Fruit fly (Drosophila melanogaster) whole organism, prepupa: Measurements from ENCODE around the gene Tps1.

ENCODE experiments used
- Blimp-1 ChIP-seq: fragments of 200-800 bp; sonication (Bioruptor generic); optimal IDR thresholded peaks from 3 replicates; lab custom pipeline; 2017; ENCODE audit warnings: missing biosample characterization, missing genetic modification characterization, mild to moderate bottlenecking, moderate library complexity, missing genetic modification reagents
- CG10631 ChIP-seq: fragments of 200-800 bp; sonication (Bioruptor generic); optimal IDR thresholded peaks from 2 replicates; lab custom pipeline; 2016; ENCODE audit warnings: missing biosample characterization, missing genetic modification characterization
- CG10669 ChIP-seq: fragments of 200-800 bp; sonication (Bioruptor generic); optimal IDR thresholded peaks from 3 replicates; lab custom pipeline; 2018; ENCODE audit warnings: missing biosample characterization, mild to moderate bottlenecking, missing genetic modification characterization, moderate library complexity
- CG11762 ChIP-seq: fragments of 200-800 bp; sonication (Bioruptor generic); optimal IDR thresholded peaks from 3 replicates; lab custom pipeline; 2016; ENCODE audit warnings: missing biosample characterization, missing genetic modification characterization; ENCODE audit not compliant: insufficient read depth
- CG11902 ChIP-seq: fragments of 200-800 bp; sonication (Bioruptor generic); optimal IDR thresholded peaks from 3 replicates; lab custom pipeline; 2016; ENCODE audit warnings: missing biosample characterization, missing genetic modification characterization
- CG15336 ChIP-seq: fragments of 200-800 bp; sonication (Bioruptor generic); IDR thresholded peaks from 2 replicates; pipeline ENCODE4 v1.3.6; 2022; ENCODE audit warnings: missing biosample characterization, missing genetic modification characterization
- CG1621 ChIP-seq: fragments of 200-800 bp; sonication (Bioruptor generic); optimal IDR thresholded peaks from 3 replicates; lab custom pipeline; 2018; ENCODE audit warnings: missing biosample characterization, mild to moderate bottlenecking, missing genetic modification characterization
- CG3032 ChIP-seq: fragments of 200-800 bp; optimal IDR thresholded peaks from 2 replicates; lab custom pipeline; 2019; ENCODE audit warnings: missing biosample characterization, mild to moderate bottlenecking, missing genetic modification characterization, moderate library complexity
- CG31627 ChIP-seq: fragments of 200-800 bp; sonication (Bioruptor generic); optimal IDR thresholded peaks from 3 replicates; lab custom pipeline; 2016; ENCODE audit warnings: missing biosample characterization, missing genetic modification characterization
- CG32006 ChIP-seq: fragments of 200-800 bp; sonication (Bioruptor generic); optimal IDR thresholded peaks from 3 replicates; lab custom pipeline; 2017; ENCODE audit warnings: missing biosample characterization, mild to moderate bottlenecking, missing genetic modification characterization
- CG34406 ChIP-seq: fragments of 200-800 bp; sonication (Bioruptor generic); optimal IDR thresholded peaks from 3 replicates; lab custom pipeline; 2016; ENCODE audit warnings: missing biosample characterization, missing genetic modification characterization
- CG3919 ChIP-seq: fragments of 200-800 bp; sonication (Bioruptor generic); optimal IDR thresholded peaks from 3 replicates; lab custom pipeline; 2016; ENCODE audit warnings: missing biosample characterization, missing genetic modification characterization
- CG4318 ChIP-seq: fragments of 200-800 bp; sonication (Bioruptor generic); optimal IDR thresholded peaks from 3 replicates; lab custom pipeline; 2017; ENCODE audit warnings: missing biosample characterization, mild to moderate bottlenecking, missing genetic modification characterization
- CG6163 ChIP-seq: fragments of 200-800 bp; sonication (Bioruptor generic); IDR thresholded peaks from 3 replicates; pipeline ENCODE4 v1.3.6; 2022; ENCODE audit warnings: missing biosample characterization, missing genetic modification characterization
- CG6276 ChIP-seq: fragments of 200-800 bp; sonication (Bioruptor generic); optimal IDR thresholded peaks from 2 replicates; lab custom pipeline; 2017; ENCODE audit warnings: missing biosample characterization, mild to moderate bottlenecking, missing genetic modification characterization
- CG6808 ChIP-seq: fragments of 200-800 bp; sonication (Bioruptor generic); optimal IDR thresholded peaks from 3 replicates; lab custom pipeline; 2017; ENCODE audit warnings: missing biosample characterization, missing genetic modification characterization, mild to moderate bottlenecking, moderate library complexity, missing genetic modification reagents
- CG6854 ChIP-seq: fragments of 200-800 bp; sonication (Bioruptor generic); optimal IDR thresholded peaks from 2 replicates; lab custom pipeline; 2017; ENCODE audit warnings: missing biosample characterization, mild to moderate bottlenecking, missing genetic modification characterization
- CG8119 ChIP-seq: fragments of 200-800 bp; sonication (Bioruptor generic); IDR thresholded peaks from 3 replicates; pipeline ENCODE4 v1.3.6; 2022; ENCODE audit warnings: missing biosample characterization, missing genetic modification characterization
- CG8319 ChIP-seq: fragments of 200-800 bp; sonication (Bioruptor generic); optimal IDR thresholded peaks from 3 replicates; lab custom pipeline; 2016; ENCODE audit warnings: missing biosample characterization, missing genetic modification characterization
- CG8632 ChIP-seq: fragments of 200-800 bp; sonication (Bioruptor generic); optimal IDR thresholded peaks from 3 replicates; lab custom pipeline; 2016; ENCODE audit warnings: missing biosample characterization, missing genetic modification characterization
- CG9139 ChIP-seq: fragments of 200-800 bp; sonication (Bioruptor generic); optimal IDR thresholded peaks from 3 replicates; lab custom pipeline; 2017; ENCODE audit warnings: missing biosample characterization, mild to moderate bottlenecking, missing genetic modification characterization
- Eip75B ChIP-seq: fragments of 200-800 bp; sonication (Bioruptor generic); optimal IDR thresholded peaks from 3 replicates; lab custom pipeline; 2016; ENCODE audit warnings: missing biosample characterization, missing genetic modification characterization
- Eip78C ChIP-seq: fragments of 200-800 bp; sonication (Bioruptor generic); peaks from one replicate; lab custom pipeline; 2016; ENCODE audit warnings: missing biosample characterization, missing genetic modification characterization
- Eip93F ChIP-seq: fragments of 200-800 bp; sonication (Bioruptor generic); optimal IDR thresholded peaks from 2 replicates; lab custom pipeline; 2016; ENCODE audit warnings: missing biosample characterization, mild to moderate bottlenecking, missing genetic modification characterization
- Ets21C ChIP-seq: fragments of 200-800 bp; sonication (Bioruptor generic); optimal IDR thresholded peaks from 3 replicates; lab custom pipeline; 2016; ENCODE audit warnings: missing biosample characterization, missing genetic modification characterization
- Ets96B ChIP-seq: fragments of 200-800 bp; optimal IDR thresholded peaks from 2 replicates; lab custom pipeline; 2019; ENCODE audit warnings: missing biosample characterization, mild to moderate bottlenecking, missing genetic modification characterization, moderate library complexity
- Gug ChIP-seq: fragments of 200-800 bp; sonication (Bioruptor generic); IDR thresholded peaks from 2 replicates; pipeline ENCODE4 v1.3.6; 2022; ENCODE audit warnings: missing biosample characterization, missing genetic modification characterization
- Hr38 ChIP-seq: sonication (Bioruptor generic); optimal IDR thresholded peaks from 2 replicates; lab custom pipeline; 2016; ENCODE audit warnings: missing biosample characterization, missing genetic modification characterization
- Hr39 ChIP-seq: fragments of 200-800 bp; sonication (Bioruptor generic); optimal IDR thresholded peaks from 2 replicates; lab custom pipeline; 2016; ENCODE audit warnings: missing biosample characterization, missing genetic modification characterization
- Met ChIP-seq: fragments of 200-800 bp; sonication (Bioruptor generic); optimal IDR thresholded peaks from 3 replicates; lab custom pipeline; 2016; ENCODE audit warnings: missing biosample characterization, missing genetic modification characterization
- Sox102F ChIP-seq: fragments of 200-800 bp; sonication (Bioruptor generic); optimal IDR thresholded peaks from 2 replicates; lab custom pipeline; 2016; ENCODE audit warnings: missing biosample characterization, mild to moderate bottlenecking, missing genetic modification characterization
- Sox15 ChIP-seq: fragments of 200-800 bp; sonication (Bioruptor generic); optimal IDR thresholded peaks from 3 replicates; lab custom pipeline; 2016; ENCODE audit warnings: missing biosample characterization, missing genetic modification characterization
- acj6 ChIP-seq: fragments of 200-800 bp; sonication (Bioruptor generic); optimal IDR thresholded peaks from 3 replicates; lab custom pipeline; 2016; ENCODE audit warnings: missing biosample characterization, missing genetic modification characterization
- cyc ChIP-seq: fragments of 200-800 bp; sonication (Bioruptor generic); optimal IDR thresholded peaks from 3 replicates; lab custom pipeline; 2016; ENCODE audit warnings: missing biosample characterization, missing genetic modification characterization
- dac ChIP-seq: fragments of 200-800 bp; sonication (Bioruptor generic); optimal IDR thresholded peaks from 2 replicates; lab custom pipeline; 2017; ENCODE audit warnings: missing biosample characterization, mild to moderate bottlenecking, missing genetic modification characterization
- dsx ChIP-seq: fragments of 200-800 bp; optimal IDR thresholded peaks from 3 replicates; lab custom pipeline; 2019; ENCODE audit warnings: missing biosample characterization, mild to moderate bottlenecking, missing genetic modification characterization, moderate library complexity; ENCODE audit not compliant: poor library complexity, severe bottlenecking
- eg ChIP-seq: fragments of 200-800 bp; sonication (Bioruptor generic); IDR thresholded peaks from 3 replicates; pipeline ENCODE4 v1.3.6; 2022; ENCODE audit warnings: missing biosample characterization, missing genetic modification characterization
- esn ChIP-seq: fragments of 200-800 bp; sonication (Bioruptor generic); optimal IDR thresholded peaks from 2 replicates; lab custom pipeline; 2016; ENCODE audit warnings: missing biosample characterization, mild to moderate bottlenecking, missing genetic modification characterization, moderate library complexity
- fd59A ChIP-seq: fragments of 200-800 bp; sonication (Bioruptor generic); optimal IDR thresholded peaks from 2 replicates; lab custom pipeline; 2017; ENCODE audit warnings: missing biosample characterization, mild to moderate bottlenecking, missing genetic modification characterization, missing genetic modification reagents
- fd85E ChIP-seq: fragments of 200-800 bp; sonication (Bioruptor generic); optimal IDR thresholded peaks from 3 replicates; lab custom pipeline; 2016; ENCODE audit warnings: missing biosample characterization, missing genetic modification characterization
- fkh ChIP-seq: fragments of 200-800 bp; sonication (Bioruptor generic); optimal IDR thresholded peaks from 3 replicates; lab custom pipeline; 2017; ENCODE audit warnings: missing biosample characterization, mild to moderate bottlenecking, missing genetic modification characterization, moderate library complexity
- lz ChIP-seq: fragments of 200-800 bp; sonication (Bioruptor generic); optimal IDR thresholded peaks from 3 replicates; lab custom pipeline; 2016; ENCODE audit warnings: missing biosample characterization, missing genetic modification characterization
- net ChIP-seq: fragments of 200-800 bp; sonication (Bioruptor generic); optimal IDR thresholded peaks from 3 replicates; lab custom pipeline; 2016; ENCODE audit warnings: missing biosample characterization, missing genetic modification characterization
- salr ChIP-seq, 2 experiments: fragments of 200-800 bp; sonication (Bioruptor generic); optimal IDR thresholded peaks; 3 replicates each; lab custom pipeline; 2016 to 2018; ENCODE audit warnings: missing biosample characterization in 2 of 2, missing genetic modification characterization in 2 of 2, mild to moderate bottlenecking in 1 of 2
- spab ChIP-seq: fragments of 200-800 bp; sonication (Bioruptor generic); optimal IDR thresholded peaks from 2 replicates; lab custom pipeline; 2017; ENCODE audit warnings: missing biosample characterization, mild to moderate bottlenecking, missing genetic modification characterization, missing genetic modification reagents
- ss ChIP-seq, 2 experiments: fragments of 200-800 bp; sonication (Bioruptor generic); optimal IDR thresholded peaks; 2 replicates in 1 of 2; 3 replicates in 1 of 2; lab custom pipeline; 2017 to 2018; ENCODE audit warnings: mild to moderate bottlenecking in 2 of 2, missing biosample characterization in 2 of 2, missing genetic modification characterization in 2 of 2, moderate library complexity in 1 of 2
- svp ChIP-seq: fragments of 200-800 bp; sonication (Bioruptor generic); peaks from one replicate; lab custom pipeline; 2016; ENCODE audit warnings: missing biosample characterization, missing genetic modification characterization
- topi ChIP-seq: fragments of 200-800 bp; sonication (Bioruptor generic); optimal IDR thresholded peaks from 3 replicates; lab custom pipeline; 2016; ENCODE audit warnings: missing biosample characterization, missing genetic modification characterization
- vri ChIP-seq: fragments of 200-800 bp; sonication (Bioruptor generic); optimal IDR thresholded peaks from 3 replicates; lab custom pipeline; 2016; ENCODE audit warnings: missing biosample characterization, mild to moderate bottlenecking, missing genetic modification characterization

Tps1 gene

DNA sequence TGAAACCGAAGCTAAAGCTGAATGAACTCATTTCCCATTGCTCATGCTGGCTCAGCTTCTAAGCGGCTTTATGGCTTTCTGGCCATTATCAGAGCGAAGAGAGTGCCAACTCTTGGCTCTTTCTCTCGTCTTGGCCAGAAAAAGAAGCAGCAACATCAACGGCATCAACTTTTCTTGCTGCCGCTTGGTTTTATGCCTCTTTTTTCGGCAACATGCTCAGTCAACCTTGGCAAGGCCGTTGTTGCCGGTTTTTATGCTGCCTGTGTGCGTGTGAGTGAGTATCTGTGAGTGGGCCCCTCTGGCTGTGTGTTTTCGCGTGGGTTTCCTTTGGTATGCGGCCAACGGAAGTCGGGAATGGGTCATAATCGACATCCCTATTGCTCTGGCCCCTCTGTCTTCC is 17.5 kb upstream of the Tps1 start:
- TF ChIP-seq Hr39 (GFP tag; lab: Kevin White, UChicago) (peak; percentile 63), ss (GFP tag; optimal IDR thresholded peaks at IDR 0.05; lab: Kevin White, UChicago) (peak in 1 of 2 experiments; percentile 34), Sox15 (no peak)

DNA sequence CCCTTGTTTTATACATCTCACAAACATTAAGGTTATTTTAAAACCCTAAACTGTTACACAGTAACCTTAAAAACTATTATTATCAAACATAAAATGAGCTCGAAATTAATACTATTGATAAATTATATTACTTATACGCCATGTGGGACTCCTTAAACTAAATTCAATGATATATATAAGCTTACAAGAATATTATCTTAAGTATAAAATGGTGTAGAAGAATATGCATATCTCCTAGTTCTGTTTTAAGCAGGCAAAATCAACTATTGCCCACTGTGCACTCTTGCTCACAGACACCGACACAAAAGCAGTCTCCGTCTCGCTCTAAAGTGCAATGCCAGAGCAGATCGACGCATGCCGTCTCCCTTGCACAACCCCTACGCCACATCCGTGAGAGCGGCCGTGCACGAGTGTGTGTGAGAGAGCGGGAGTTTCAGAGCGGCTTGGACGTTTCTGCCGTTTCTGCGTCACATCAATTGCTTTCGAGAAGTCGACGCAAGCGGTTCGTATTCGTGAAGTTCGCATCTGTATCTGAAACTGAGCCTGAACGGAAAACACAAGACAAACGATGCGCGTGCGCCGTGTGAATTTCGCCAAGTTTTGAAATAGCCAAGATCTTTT is 16.5 kb upstream of the Tps1 start:
- peak; percentile 63 for TF ChIP-seq CG32006 (GFP tag; lab: Kevin White, UChicago)
- peak; percentile 67 for TF ChIP-seq CG8632 (GFP tag; lab: Kevin White, UChicago)
- no peak for TF ChIP-seq Hr38 (GFP tag; lab: Kevin White, UChicago)
- peak; percentile 29 for TF ChIP-seq CG31627 (GFP tag; lab: Kevin White, UChicago)
- TF ChIP-seq CG11762 (GFP tag; lab: Kevin White, UChicago) = peak; percentile 15
- peak; percentile 94 for TF ChIP-seq Eip78C (GFP tag; lab: Kevin White, UChicago)
- TF ChIP-seq Gug (GFP tag; lab: Robert Waterston, UW) = no peak
- TF ChIP-seq acj6 (GFP tag; lab: Kevin White, UChicago) = peak; percentile 60
- TF ChIP-seq CG6276 = peak; percentile 67
- peak; percentile 77 for TF ChIP-seq CG34406
- peak; percentile 68 for TF ChIP-seq topi
- peak; percentile 55 for TF ChIP-seq CG6163 (GFP tag; lab: Robert Waterston, UW)
- peak; percentile 46 for TF ChIP-seq CG11902 (GFP tag; lab: Kevin White, UChicago)
- peak; percentile 45 for TF ChIP-seq CG9139 (GFP tag; lab: Kevin White, UChicago)
- TF ChIP-seq CG1621 (tag; lab: Kevin White, UChicago) = peak; percentile 55
- no peak for TF ChIP-seq fd59A
- peak; percentile 4 for TF ChIP-seq spab (GFP tag; lab: Kevin White, UChicago)
- peak; percentile 61 for TF ChIP-seq eg (GFP tag; lab: Robert Waterston, UW)
- peak; percentile 81 for TF ChIP-seq esn (GFP tag; lab: Kevin White, UChicago)
- peak; percentile 35 for TF ChIP-seq CG10631
- TF ChIP-seq vri (GFP tag; lab: Kevin White, UChicago) = peak; percentile 31
- TF ChIP-seq CG6854 (GFP tag; lab: Kevin White, UChicago) = peak; percentile 71
- TF ChIP-seq salr (GFP tag; optimal IDR thresholded peaks at IDR 0.05; lab: Kevin White, UChicago) = peak in 1 of 2 experiments; percentile 45
- TF ChIP-seq CG8319 (GFP tag; lab: Kevin White, UChicago) = peak; percentile 11
- peak; percentile 67 for TF ChIP-seq lz (GFP tag; lab: Kevin White, UChicago)
- peak; percentile 66 for TF ChIP-seq net (GFP tag; lab: Kevin White, UChicago)
- TF ChIP-seq CG8119 (GFP tag; lab: Robert Waterston, UW) = peak; percentile 80
- TF ChIP-seq cyc (GFP tag; lab: Kevin White, UChicago) = peak; percentile 23
- peak; percentile 27 for TF ChIP-seq CG10669 (GFP tag; lab: Kevin White, UChicago)
- TF ChIP-seq Met = peak; percentile 73
- peak; percentile 2 for TF ChIP-seq CG4318
- TF ChIP-seq CG3032 (tag; lab: Kevin White, UChicago) = no peak
- TF ChIP-seq dsx (GFP tag; lab: Kevin White, UChicago) = peak; percentile 41
- TF ChIP-seq CG6808 (GFP tag; lab: Kevin White, UChicago) = peak; percentile 39
- peak; percentile 11 for TF ChIP-seq fd85E
- peak; percentile 55 for TF ChIP-seq Eip75B (GFP tag; lab: Kevin White, UChicago)
- peak; percentile 4 for TF ChIP-seq fkh (GFP tag; lab: Kevin White, UChicago)
- TF ChIP-seq CG15336 = peak; percentile 69
- peak; percentile 35 for TF ChIP-seq Eip93F (GFP tag; lab: Kevin White, UChicago)
- TF ChIP-seq Ets96B (tag; lab: Kevin White, UChicago) = peak; percentile 38
- no peak for TF ChIP-seq dac (GFP tag; lab: Kevin White, UChicago)
- TF ChIP-seq CG3919 = peak; percentile 60
- TF ChIP-seq Sox102F = peak; percentile 79
- TF ChIP-seq Blimp-1 (GFP tag; lab: Kevin White, UChicago) = peak; percentile 36
- peak; percentile 87 for TF ChIP-seq svp (GFP tag; lab: Kevin White, UChicago)
- peak; percentile 27 for TF ChIP-seq Ets21C
